Fruit fly (Drosophila melanogaster) whole organism, embryonic: Measurements from ENCODE around the gene CG13124.

Experiments used
- Ada2b ChIP-seq: fragments of 200-800 bp; sonication (Bioruptor generic); IDR thresholded peaks from 2 replicates; pipeline ENCODE4 v1.3.6; 2022; ENCODE audit warnings: missing biosample characterization, missing genetic modification characterization
- B-H2 ChIP-seq: fragments of 200-800 bp; sonication (Bioruptor generic); optimal IDR thresholded peaks from 2 replicates; lab custom pipeline; 2018; ENCODE audit warnings: missing biosample characterization, mild to moderate bottlenecking, missing genetic modification characterization
- CG10209 ChIP-seq: fragments of 200-800 bp; sonication (Bioruptor generic); optimal IDR thresholded peaks from 3 replicates; lab custom pipeline; 2017; ENCODE audit warnings: missing biosample characterization, mild to moderate bottlenecking, missing genetic modification characterization, missing genetic modification reagents
- CG10543 ChIP-seq: fragments of 200-800 bp; sonication (Bioruptor generic); optimal IDR thresholded peaks from 3 replicates; lab custom pipeline; 2017; ENCODE audit warnings: missing biosample characterization, mild to moderate bottlenecking, missing genetic modification characterization, moderate library complexity
- CG10654 ChIP-seq: fragments of 200-800 bp; sonication (Bioruptor generic); optimal IDR thresholded peaks from 2 replicates; lab custom pipeline; 2016; ENCODE audit warnings: missing biosample characterization, missing genetic modification characterization
- CG11695 ChIP-seq: fragments of 200-800 bp; sonication (Bioruptor generic); IDR thresholded peaks from 3 replicates; pipeline ENCODE4 v1.3.6; 2022; ENCODE audit warnings: missing biosample characterization, missing genetic modification characterization
- CG11723 ChIP-seq: fragments of 200-800 bp; sonication (Bioruptor generic); optimal IDR thresholded peaks from 2 replicates; lab custom pipeline; 2017; ENCODE audit warnings: missing biosample characterization, mild to moderate bottlenecking, missing genetic modification characterization
- CG12071 ChIP-seq: fragments of 200-800 bp; sonication (Bioruptor generic); optimal IDR thresholded peaks from 3 replicates; lab custom pipeline; 2018; ENCODE audit warnings: missing biosample characterization, mild to moderate bottlenecking, missing genetic modification characterization
- CG12299 ChIP-seq: fragments of 200-800 bp; sonication (Bioruptor generic); optimal IDR thresholded peaks from 2 replicates; lab custom pipeline; 2018; ENCODE audit warnings: missing biosample characterization, mild to moderate bottlenecking, missing genetic modification characterization
- CG12659 ChIP-seq: fragments of 200-800 bp; sonication (Bioruptor generic); optimal IDR thresholded peaks from 3 replicates; lab custom pipeline; 2017; ENCODE audit warnings: mild to moderate bottlenecking, missing biosample characterization, missing genetic modification reagents, missing genetic modification characterization
- CG14965 ChIP-seq: fragments of 200-800 bp; sonication (Bioruptor generic); optimal IDR thresholded peaks from 2 replicates; lab custom pipeline; 2016; ENCODE audit warnings: missing biosample characterization, missing genetic modification characterization, borderline replicate concordance
- CG16815 ChIP-seq: fragments of 200-800 bp; sonication (Bioruptor generic); optimal IDR thresholded peaks from 3 replicates; lab custom pipeline; 2017; ENCODE audit warnings: missing biosample characterization, mild to moderate bottlenecking, missing genetic modification characterization
- CG1792 ChIP-seq: fragments of 200-800 bp; sonication (Bioruptor generic); optimal IDR thresholded peaks from 2 replicates; lab custom pipeline; 2016; ENCODE audit warnings: missing biosample characterization, missing genetic modification characterization
- CG34376 ChIP-seq: fragments of 200-800 bp; sonication (Bioruptor generic); optimal IDR thresholded peaks from 2 replicates; lab custom pipeline; 2018; ENCODE audit warnings: missing biosample characterization, mild to moderate bottlenecking, missing genetic modification characterization
- CG4820 ChIP-seq: fragments of 200-800 bp; sonication (Bioruptor generic); optimal IDR thresholded peaks from 3 replicates; lab custom pipeline; 2016; ENCODE audit warnings: missing biosample characterization, missing genetic modification characterization
- CG6654 ChIP-seq: fragments of 200-800 bp; sonication (Bioruptor generic); optimal IDR thresholded peaks from 2 replicates; lab custom pipeline; 2017; ENCODE audit warnings: missing biosample characterization, mild to moderate bottlenecking, missing genetic modification characterization
- CG7786 ChIP-seq: fragments of 200-800 bp; sonication (Bioruptor generic); optimal IDR thresholded peaks from 2 replicates; lab custom pipeline; 2016; ENCODE audit warnings: missing biosample characterization, missing genetic modification characterization
- CG8290 ChIP-seq, 3 experiments: fragments of 200-800 bp; sonication (Bioruptor generic); optimal IDR thresholded peaks; 2 replicates each; lab custom pipeline; 2016 to 2019; ENCODE audit warnings: missing biosample characterization in 3 of 3, missing genetic modification characterization in 3 of 3, mild to moderate bottlenecking in 2 of 3, moderate library complexity in 1 of 3
- CG8478 ChIP-seq: fragments of >200 bp; optimal IDR thresholded peaks from 2 replicates; lab custom pipeline; 2018
- E2f2 ChIP-seq: fragments of 200-800 bp; sonication (Bioruptor generic); IDR thresholded peaks from 2 replicates; pipeline ENCODE4 v1.3.6; 2022; ENCODE audit warnings: missing biosample characterization, missing genetic modification characterization
- Ets97D ChIP-seq: fragments of 200-800 bp; sonication (Bioruptor generic); optimal IDR thresholded peaks from 3 replicates; lab custom pipeline; 2016; ENCODE audit warnings: missing biosample characterization, missing genetic modification characterization
- Gug ChIP-seq: fragments of 200-800 bp; sonication (Bioruptor generic); IDR thresholded peaks from 4 replicates; pipeline ENCODE4 v1.3.6; 2022; ENCODE audit warnings: missing biosample characterization, missing genetic modification characterization
- HHEX ChIP-seq: fragments of 200-800 bp; sonication (Bioruptor generic); optimal IDR thresholded peaks from 3 replicates; lab custom pipeline; 2017; ENCODE audit warnings: missing biosample characterization, mild to moderate bottlenecking, missing genetic modification characterization, missing genetic modification reagents
- HmgZ ChIP-seq: fragments of 200-800 bp; sonication (Bioruptor generic); optimal IDR thresholded peaks from 2 replicates; lab custom pipeline; 2018; ENCODE audit warnings: missing biosample characterization, mild to moderate bottlenecking, missing genetic modification characterization
- Hmr ChIP-seq: fragments of 200-800 bp; sonication (Bioruptor generic); optimal IDR thresholded peaks from 3 replicates; lab custom pipeline; 2017; ENCODE audit warnings: mild to moderate bottlenecking, missing biosample characterization, missing genetic modification reagents, missing genetic modification characterization
- Mad ChIP-seq: fragments of 200-800 bp; sonication (Bioruptor generic); optimal IDR thresholded peaks from 2 replicates; lab custom pipeline; 2016; ENCODE audit warnings: missing biosample characterization, missing genetic modification characterization
- Max ChIP-seq: fragments of 200-800 bp; sonication (Bioruptor generic); optimal IDR thresholded peaks from 2 replicates; lab custom pipeline; 2016; ENCODE audit warnings: missing biosample characterization, mild to moderate bottlenecking, missing genetic modification characterization
- Nf-YC ChIP-seq: fragments of 200-800 bp; optimal IDR thresholded peaks from 3 replicates; lab custom pipeline; 2019; ENCODE audit warnings: missing biosample characterization, mild to moderate bottlenecking, missing genetic modification characterization, moderate library complexity
- PHDP ChIP-seq: fragments of 200-800 bp; sonication (Bioruptor generic); optimal IDR thresholded peaks from 3 replicates; lab custom pipeline; 2018; ENCODE audit warnings: missing biosample characterization, mild to moderate bottlenecking, missing genetic modification characterization, moderate library complexity
- Ptx1 ChIP-seq: fragments of 200-800 bp; sonication (Bioruptor generic); IDR thresholded peaks from 2 replicates; pipeline ENCODE4 v1.3.6; 2022; ENCODE audit warnings: missing biosample characterization, missing genetic modification characterization
- cato ChIP-seq: fragments of 200-800 bp; sonication (Bioruptor generic); optimal IDR thresholded peaks from 2 replicates; lab custom pipeline; 2016; ENCODE audit warnings: missing biosample characterization, missing genetic modification characterization, borderline replicate concordance
- chn ChIP-seq: fragments of 200-800 bp; sonication (Bioruptor generic); optimal IDR thresholded peaks from 2 replicates; lab custom pipeline; 2016; ENCODE audit warnings: missing biosample characterization, missing genetic modification characterization
- corto ChIP-seq: fragments of 200-800 bp; sonication (Bioruptor generic); optimal IDR thresholded peaks from 2 replicates; lab custom pipeline; 2016; ENCODE audit warnings: missing biosample characterization, mild to moderate bottlenecking, missing genetic modification characterization, moderate library complexity
- dmrt11E ChIP-seq: fragments of 200-800 bp; sonication (Bioruptor generic); optimal IDR thresholded peaks from 3 replicates; lab custom pipeline; 2018; ENCODE audit warnings: missing biosample characterization, mild to moderate bottlenecking, missing genetic modification characterization, moderate library complexity
- esg ChIP-seq: fragments of 200-800 bp; sonication (Bioruptor generic); conservative IDR thresholded peaks from 2 replicates; pipeline ENCODE4 v1.3.6; 2022; ENCODE audit warnings: missing biosample characterization, missing genetic modification characterization
- fd102C ChIP-seq: fragments of 200-800 bp; sonication (Bioruptor generic); optimal IDR thresholded peaks from 2 replicates; lab custom pipeline; 2018; ENCODE audit warnings: missing biosample characterization, mild to moderate bottlenecking, missing genetic modification characterization, moderate library complexity
- hbn ChIP-seq: fragments of 200-800 bp; sonication (Bioruptor generic); IDR thresholded peaks from 2 replicates; pipeline ENCODE4 v1.3.6; 2022; ENCODE audit warnings: missing biosample characterization, missing genetic modification characterization; ENCODE audit not compliant: partially characterized antibody
- hkb ChIP-seq, 2 experiments: fragments of 200-800 bp in 1 of 2; fragments of >200 bp in 1 of 2; sonication (Bioruptor generic) in 1 of 2; IDR thresholded peaks in 1 of 2; optimal IDR thresholded peaks in 1 of 2; 2 replicates each; pipeline versions ENCODE4 v1.3.6 to Lab custom; 2017 to 2022; ENCODE audit warnings: missing biosample characterization in 1 of 2, missing genetic modification characterization in 1 of 2
- knrl ChIP-seq: fragments of 200-800 bp; sonication (Bioruptor generic); IDR thresholded peaks from 3 replicates; pipeline ENCODE4 v1.3.6; 2022; ENCODE audit warnings: missing biosample characterization, missing genetic modification characterization; ENCODE audit not compliant: partially characterized antibody
- lab ChIP-seq: fragments of 200-800 bp; sonication (Bioruptor generic); optimal IDR thresholded peaks from 3 replicates; lab custom pipeline; 2017; ENCODE audit warnings: missing biosample characterization, missing genetic modification characterization, mild to moderate bottlenecking, moderate library complexity, missing genetic modification reagents
- lilli ChIP-seq: fragments of 200-800 bp; sonication (Bioruptor generic); optimal IDR thresholded peaks from 3 replicates; lab custom pipeline; 2016; ENCODE audit warnings: missing biosample characterization, missing genetic modification characterization
- nau ChIP-seq: fragments of 200-800 bp; sonication (Bioruptor generic); optimal IDR thresholded peaks from 3 replicates; lab custom pipeline; 2017; ENCODE audit warnings: missing biosample characterization, mild to moderate bottlenecking, missing genetic modification characterization, missing genetic modification reagents
- nom ChIP-seq: fragments of 200-800 bp; sonication (Bioruptor generic); optimal IDR thresholded peaks from 2 replicates; lab custom pipeline; 2017; ENCODE audit warnings: missing biosample characterization, missing genetic modification characterization, mild to moderate bottlenecking, moderate library complexity, missing genetic modification reagents
- pfk ChIP-seq: fragments of 200-800 bp; sonication (Bioruptor generic); optimal IDR thresholded peaks from 2 replicates; lab custom pipeline; 2018; ENCODE audit warnings: missing biosample characterization, mild to moderate bottlenecking, missing genetic modification characterization, moderate library complexity
- pros ChIP-seq: fragments of 200-800 bp; sonication (Bioruptor generic); optimal IDR thresholded peaks from 3 replicates; lab custom pipeline; 2019; ENCODE audit warnings: missing biosample characterization, mild to moderate bottlenecking, missing genetic modification characterization, moderate library complexity
- pzg ChIP-seq: fragments of 200-800 bp; sonication (Bioruptor generic); optimal IDR thresholded peaks from 3 replicates; lab custom pipeline; 2018; ENCODE audit warnings: missing biosample characterization, mild to moderate bottlenecking, missing genetic modification characterization, moderate library complexity
- ssp ChIP-seq: fragments of 200-800 bp; sonication (Bioruptor generic); IDR thresholded peaks from 2 replicates; pipeline ENCODE4 v1.3.6; 2022; ENCODE audit warnings: missing biosample characterization, missing genetic modification characterization
- ttk ChIP-seq: fragments of 200-800 bp; sonication (Bioruptor generic); IDR thresholded peaks from 2 replicates; pipeline ENCODE4 v2.1.2; 2022; ENCODE audit warnings: missing biosample characterization, missing genetic modification characterization
- wek ChIP-seq: fragments of 200-800 bp; sonication (Bioruptor generic); optimal IDR thresholded peaks from 3 replicates; lab custom pipeline; 2018; ENCODE audit warnings: missing biosample characterization, mild to moderate bottlenecking, missing genetic modification characterization, moderate library complexity

The CG13124 gene

dm6 chr2L:9908468-9908967, at the start of gene CG13124 (continued):
- TF ChIP-seq nau (GFP tag; lab: Kevin White, UChicago) (no peak), nom (GFP tag; lab: Kevin White, UChicago) (peak; percentile 61), hbn (GFP tag; lab: Robert Waterston, UW) (no peak), CG4820 (GFP tag; lab: Kevin White, UChicago) (no peak), HmgZ (tag; lab: Kevin White, UChicago) (peak; percentile 0), fd102C (GFP tag; lab: Kevin White, UChicago) (no peak), wek (GFP tag; lab: Kevin White, UChicago) (peak; percentile 21), CG16815 (GFP tag; lab: Kevin White, UChicago) (no peak), CG14965 (GFP tag; lab: Kevin White, UChicago) (no peak), corto (GFP tag; lab: Kevin White, UChicago) (no peak), CG10654 (no peak), Ptx1 (no peak), pzg (GFP tag; lab: Kevin White, UChicago) (no peak), Hmr (peak; percentile 55), Mad (GFP tag; lab: Kevin White, UChicago) (no peak), CG1792 (GFP tag; lab: Kevin White, UChicago) (no peak), B-H2 (GFP tag; lab: Kevin White, UChicago) (peak; percentile 17), CG12299 (tag; lab: Kevin White, UChicago) (peak; percentile 8), hkb (optimal IDR thresholded peaks at IDR 0.05; lab: Kevin White, UChicago) (no peak), hkb (GFP tag; IDR thresholded peaks at IDR 0.05; lab: Robert Waterston, UW) (peak; percentile 24), ttk (GFP tag; lab: Robert Waterston, UW) (no peak), CG6654 (GFP tag; lab: Kevin White, UChicago) (no peak), CG8478 (lab: Kevin White, UChicago) (no peak), CG11723 (GFP tag; lab: Kevin White, UChicago) (no peak), CG8290 (GFP tag; optimal IDR thresholded peaks at IDR 0.05; lab: Kevin White, UChicago) (no peak), CG8290 (tag; optimal IDR thresholded peaks at IDR 0.05; lab: Kevin White, UChicago) (peak in 1 of 2 experiments; percentile 46), pfk (GFP tag; lab: Kevin White, UChicago) (no peak), knrl (GFP tag; lab: Robert Waterston, UW) (no peak), Max (no peak), lilli (peak; percentile 59), Ets97D (GFP tag; lab: Kevin White, UChicago) (no peak), CG34376 (GFP tag; lab: Kevin White, UChicago) (peak; percentile 62), dmrt11E (tag; lab: Kevin White, UChicago) (no peak), CG10543 (GFP tag; lab: Kevin White, UChicago) (peak; percentile 61), chn (GFP tag; lab: Kevin White, UChicago) (no peak), pros (no peak), PHDP (peak; percentile 50), esg (GFP tag; lab: Robert Waterston, UW) (no peak), CG12659 (peak; percentile 20), HHEX (GFP tag; lab: Kevin White, UChicago) (no peak), Nf-YC (peak; percentile 10), Gug (GFP tag; lab: Robert Waterston, UW) (no peak), Ada2b (GFP tag; lab: Robert Waterston, UW) (no peak), CG11695 (peak; percentile 23; the same call in 1 of the 3 replicates), CG7786 (GFP tag; lab: Kevin White, UChicago) (no peak), CG10209 (GFP tag; lab: Kevin White, UChicago) (no peak), lab (peak; percentile 50), cato (GFP tag; lab: Kevin White, UChicago) (no peak), ssp (GFP tag; lab: Robert Waterston, UW) (no peak), E2f2 (GFP tag; lab: Robert Waterston, UW) (no peak), CG12071 (GFP tag; lab: Kevin White, UChicago) (peak; percentile 38)
